Worm (Caenorhabditis elegans) whole organism, mixed stage, embryonic: ENCODE measurements around the gene sra-32.

Source experiments
- bed-3 ChIP-seq: fragments of 200-800 bp; sonication (Bioruptor generic); optimal IDR thresholded peaks from 3 replicates; lab custom pipeline; 2018; ENCODE audit warnings: mild to moderate bottlenecking, missing genetic modification characterization, moderate library complexity, missing compliant biosample characterization
- blmp-1 ChIP-seq: fragments of 150-350 bp; optimal IDR thresholded peaks from 2 replicates; lab custom pipeline; 2014; ENCODE audit warnings: missing biosample characterization, missing genetic modification characterization
- ceh-39 ChIP-seq: fragments of 150-350 bp; optimal IDR thresholded peaks from 2 replicates; lab custom pipeline; 2014; ENCODE audit warnings: missing biosample characterization, missing genetic modification characterization
- ces-1 ChIP-seq: fragments of 150-350 bp; optimal IDR thresholded peaks from 2 replicates; lab custom pipeline; 2014; ENCODE audit warnings: missing biosample characterization, missing genetic modification reagents, missing genetic modification characterization
- cnd-1 ChIP-seq: fragments of 200-800 bp; sonication (Bioruptor generic); optimal IDR thresholded peaks from 2 replicates; lab custom pipeline; 2018; ENCODE audit warnings: mild to moderate bottlenecking, missing genetic modification characterization, missing compliant biosample characterization
- elt-1 ChIP-seq: sonication (generic microtip); optimal IDR thresholded peaks from 2 replicates; lab custom pipeline; 2017; ENCODE audit warnings: missing genetic modification characterization, mild to moderate bottlenecking, missing compliant biosample characterization, antibody characterized with exemption, moderate library complexity, borderline replicate concordance; ENCODE audit not compliant: insufficient read depth
- elt-3 ChIP-seq: fragments of 150-350 bp; optimal IDR thresholded peaks from 2 replicates; lab custom pipeline; 2014; ENCODE audit warnings: missing biosample characterization, missing genetic modification characterization
- flh-1 ChIP-seq: fragments of 200-800 bp; sonication (Bioruptor generic); optimal IDR thresholded peaks from 2 replicates; lab custom pipeline; 2018; ENCODE audit warnings: mild to moderate bottlenecking, missing genetic modification characterization, moderate library complexity, missing compliant biosample characterization
- ham-2 ChIP-seq: fragments of 200-800 bp; sonication (Bioruptor generic); optimal IDR thresholded peaks from 2 replicates; lab custom pipeline; 2018; ENCODE audit warnings: mild to moderate bottlenecking, missing genetic modification characterization, missing compliant biosample characterization
- lin-13 ChIP-seq: fragments of 150-350 bp; optimal IDR thresholded peaks from 2 replicates; lab custom pipeline; 2014; ENCODE audit warnings: missing biosample characterization, missing genetic modification characterization
- lin-32 ChIP-seq: fragments of 200-800 bp; sonication (Bioruptor generic); optimal IDR thresholded peaks from 2 replicates; lab custom pipeline; 2018; ENCODE audit warnings: mild to moderate bottlenecking, missing genetic modification characterization, missing compliant biosample characterization
- lsy-2 ChIP-seq: fragments of 150-350 bp; optimal IDR thresholded peaks from 2 replicates; lab custom pipeline; 2014; ENCODE audit warnings: missing biosample characterization, missing genetic modification characterization
- mab-5 ChIP-seq: fragments of 150-350 bp; optimal IDR thresholded peaks from 2 replicates; lab custom pipeline; 2014; ENCODE audit warnings: missing biosample characterization, missing genetic modification characterization
- mep-1 ChIP-seq: fragments of 150-350 bp; optimal IDR thresholded peaks from 2 replicates; lab custom pipeline; 2017; ENCODE audit warnings: missing biosample characterization, missing genetic modification reagents, missing genetic modification characterization, inconsistent platforms
- mls-2 ChIP-seq: sonication (generic microtip); optimal IDR thresholded peaks from 2 replicates; lab custom pipeline; 2016; ENCODE audit warnings: mild to moderate bottlenecking, missing genetic modification characterization, moderate library complexity, missing compliant biosample characterization
- nhr-12 ChIP-seq: fragments of 150-350 bp; optimal IDR thresholded peaks from 2 replicates; lab custom pipeline; 2014; ENCODE audit warnings: missing biosample characterization, missing genetic modification characterization
- nhr-2 ChIP-seq: fragments of 150-350 bp; optimal IDR thresholded peaks from 2 replicates; lab custom pipeline; 2014; ENCODE audit warnings: missing biosample characterization, missing genetic modification characterization
- nhr-237 ChIP-seq: fragments of 150-350 bp; optimal IDR thresholded peaks from 2 replicates; lab custom pipeline; 2014; ENCODE audit warnings: missing biosample characterization, missing genetic modification characterization
- nhr-28 ChIP-seq: fragments of 150-350 bp; optimal IDR thresholded peaks from 2 replicates; lab custom pipeline; 2014; ENCODE audit warnings: missing biosample characterization, missing genetic modification characterization
- nhr-76 ChIP-seq: sonication (generic microtip); optimal IDR thresholded peaks from 2 replicates; lab custom pipeline; 2017; ENCODE audit warnings: missing biosample characterization, missing genetic modification characterization
- pha-4 ChIP-seq: fragments of 150-350 bp; optimal IDR thresholded peaks from 2 replicates; lab custom pipeline; 2018; ENCODE audit warnings: missing biosample characterization, missing genetic modification reagents, missing genetic modification characterization
- sem-2 ChIP-seq: fragments of 200-800 bp; sonication (Bioruptor generic); optimal IDR thresholded peaks from 2 replicates; lab custom pipeline; 2018; ENCODE audit warnings: mild to moderate bottlenecking, missing genetic modification characterization, missing compliant biosample characterization
- snpc-4 ChIP-seq: fragments of 150-350 bp; optimal IDR thresholded peaks from 2 replicates; lab custom pipeline; 2014; ENCODE audit warnings: missing biosample characterization, missing genetic modification characterization
- sptf-1 ChIP-seq: sonication (generic microtip); optimal IDR thresholded peaks from 2 replicates; lab custom pipeline; 2017; ENCODE audit warnings: mild to moderate bottlenecking, missing genetic modification characterization, moderate library complexity, missing compliant biosample characterization
- tbx-8 ChIP-seq: fragments of 200-800 bp; sonication (Bioruptor generic); optimal IDR thresholded peaks from 2 replicates; lab custom pipeline; 2018; ENCODE audit warnings: mild to moderate bottlenecking, missing genetic modification characterization, moderate library complexity, missing compliant biosample characterization
- unc-120 ChIP-seq: sonication (generic microtip); optimal IDR thresholded peaks from 2 replicates; lab custom pipeline; 2017; ENCODE audit warnings: missing genetic modification characterization, missing compliant biosample characterization; ENCODE audit not compliant: poor library complexity, severe bottlenecking
- unc-62 ChIP-seq: fragments of 150-350 bp; optimal IDR thresholded peaks from 2 replicates; lab custom pipeline; 2014; ENCODE audit warnings: missing biosample characterization, missing genetic modification reagents, missing genetic modification characterization
- zip-8 ChIP-seq: fragments of 150-350 bp; optimal IDR thresholded peaks from 2 replicates; lab custom pipeline; 2014; ENCODE audit warnings: missing biosample characterization, missing genetic modification characterization
- ztf-11 ChIP-seq: fragments of 150-350 bp; optimal IDR thresholded peaks from 2 replicates; lab custom pipeline; 2014; ENCODE audit warnings: missing biosample characterization, missing genetic modification characterization

sra-32 gene

ce11 chrII:4560068-4560467 is 28.3 kb upstream of the sra-32 start, which contains the start of gene M03A1.8:
M03A1.8 (plus strand) TSS chrII:4560336.
- TF ChIP-seq ceh-39 (tag; lab: Kevin White, UChicago) (no peak), elt-1 (tag; lab: Kevin White, UChicago) (peak; percentile 61)

- TF ChIP-seq blmp-1: no peak
- no peak for TF ChIP-seq cnd-1
These were observed 25.7 kb upstream of the sra-32 start, which contains the start of gene M03A1.3 for ce11 chrII:4557487-4557886. M03A1.3 (plus strand) TSS chrII:4557787.

ce11 chrII:4552088-4552487 is 20.3 kb upstream of the sra-32 start:
- TF ChIP-seq cnd-1: no peak
- no peak for TF ChIP-seq ham-2 (GFP tag; lab: Kevin White, UChicago)
- TF ChIP-seq mls-2 (tag; lab: Kevin White, UChicago): no peak
- TF ChIP-seq lin-32 (GFP tag; lab: Kevin White, UChicago): no peak
- TF ChIP-seq nhr-76 (tag; lab: Kevin White, UChicago): no peak
- TF ChIP-seq bed-3: no peak
- no peak for TF ChIP-seq flh-1
- TF ChIP-seq sptf-1: no peak
- no peak for TF ChIP-seq snpc-4
- no peak for TF ChIP-seq sem-2 (GFP tag; lab: Kevin White, UChicago)
- TF ChIP-seq nhr-28 (tag; lab: Kevin White, UChicago): no peak
- TF ChIP-seq tbx-8: no peak
- no peak for TF ChIP-seq nhr-2 (tag; lab: Kevin White, UChicago)
- TF ChIP-seq lin-13 (tag; lab: Kevin White, UChicago): no peak
- no peak for TF ChIP-seq blmp-1
- no peak for TF ChIP-seq mab-5 (tag; lab: Kevin White, UChicago)
- no peak for TF ChIP-seq nhr-237 (tag; lab: Kevin White, UChicago)
- TF ChIP-seq ceh-39 (tag; lab: Kevin White, UChicago): no peak
- TF ChIP-seq, all 35 proteins: peak for 0

- no peak for TF ChIP-seq ztf-11 (tag; lab: Kevin White, UChicago)
These were observed 19.0 kb upstream of the sra-32 start, which contains the start of gene K07E1.1 for ce11 chrII:4550783-4551182. K07E1.1 (plus strand) TSS chrII:4551083.

ce11 chrII:4549983-4550572 is 18.3 kb upstream of the sra-32 start:
- no peak for TF ChIP-seq flh-1
- no peak for TF ChIP-seq lsy-2 (tag; lab: Kevin White, UChicago)

- TF ChIP-seq blmp-1: no peak
- TF ChIP-seq nhr-2 (tag; lab: Kevin White, UChicago): no peak
- no peak for TF ChIP-seq mab-5 (tag; lab: Kevin White, UChicago)
- TF ChIP-seq flh-1: no peak
- no peak for TF ChIP-seq elt-3 (tag; lab: Kevin White, UChicago)
- no peak for TF ChIP-seq lsy-2 (tag; lab: Kevin White, UChicago)
- no peak for TF ChIP-seq snpc-4
- no peak for TF ChIP-seq lin-32 (GFP tag; lab: Kevin White, UChicago)
- TF ChIP-seq nhr-28 (tag; lab: Kevin White, UChicago): no peak
- TF ChIP-seq elt-1 (tag; lab: Kevin White, UChicago): no peak
These were observed 16.6 kb upstream of the sra-32 start for ce11 chrII:4548408-4548807.

ce11 chrII:4543568-4543967 is 11.8 kb upstream of the sra-32 start, which contains the start of gene sra-34:
sra-34 (minus strand) TSS chrII:4543668.
- no peak for TF ChIP-seq unc-62 (GFP tag; lab: Kevin White, UChicago)
- no peak for TF ChIP-seq ceh-39 (tag; lab: Kevin White, UChicago)
- no peak for TF ChIP-seq mep-1 (tag; lab: Kevin White, UChicago)
- no peak for TF ChIP-seq lsy-2 (tag; lab: Kevin White, UChicago)
- no peak for TF ChIP-seq ces-1 (GFP tag; lab: Kevin White, UChicago)

- no peak for TF ChIP-seq nhr-76 (tag; lab: Kevin White, UChicago)
- TF ChIP-seq nhr-12 (tag; lab: Kevin White, UChicago): no peak
- no peak for TF ChIP-seq ceh-39 (tag; lab: Kevin White, UChicago)
- TF ChIP-seq nhr-237 (tag; lab: Kevin White, UChicago): no peak
- no peak for TF ChIP-seq zip-8 (tag; lab: Kevin White, UChicago)
- TF ChIP-seq mab-5 (tag; lab: Kevin White, UChicago): no peak
- TF ChIP-seq lsy-2 (tag; lab: Kevin White, UChicago): no peak
- TF ChIP-seq ztf-11 (tag; lab: Kevin White, UChicago): no peak
- TF ChIP-seq ham-2 (GFP tag; lab: Kevin White, UChicago): no peak
- TF ChIP-seq snpc-4: no peak
- TF ChIP-seq unc-120: no peak
- no peak for TF ChIP-seq elt-1 (tag; lab: Kevin White, UChicago)
- no peak for TF ChIP-seq lin-13 (tag; lab: Kevin White, UChicago)
- no peak for TF ChIP-seq nhr-28 (tag; lab: Kevin White, UChicago)
- TF ChIP-seq pha-4 (tag; lab: Kevin White, UChicago): no peak
These were observed 8.9 kb upstream of the sra-32 start, which contains the start of gene sra-36 for ce11 chrII:4540631-4541030. sra-36 (minus strand) TSS chrII:4540731.
